Worm (Caenorhabditis elegans): Measurements from ENCODE around the gene flr-4.

flr-4 gene

ce11 chrX:15081486-15081885 is 7.7 kb upstream of the flr-4 start:
- TF ChIP-seq elt-3 (tag; optimal IDR thresholded peaks at IDR 0.05) (peak in 2 of 6 experiments; percentile 42 to 86), unc-130 (tag; optimal IDR thresholded peaks at IDR 0.05) (peak; percentile 37), tbx-2 (tag; optimal IDR thresholded peaks at IDR 0.05) (peak; percentile 47), mdl-1 (tag; optimal IDR thresholded peaks at IDR 0.05) (peak in 1 of 2 experiments; percentile 48), F16B12.6 (tag; optimal IDR thresholded peaks at IDR 0.05) (no peak), xbp-1 (tag; optimal IDR thresholded peaks at IDR 0.05) (no peak), mef-2 (tag; optimal IDR thresholded peaks at IDR 0.05) (no peak), nhr-19 (GFP tag; conservative IDR thresholded peaks at IDR 0.05) (peak; percentile 51), lin-35 (GFP tag; optimal IDR thresholded peaks at IDR 0.05) (peak in 1 of 2 experiments; percentile 32), fkh-10 (GFP tag; optimal IDR thresholded peaks at IDR 0.05) (no peak), grh-1 (GFP tag; IDR thresholded peaks at IDR 0.05) (no peak), nhr-20 (tag; optimal IDR thresholded peaks at IDR 0.05) (peak; percentile 88), snu-23 (GFP tag; optimal IDR thresholded peaks at IDR 0.05) (peak; percentile 46), hlh-4 (tag; optimal IDR thresholded peaks at IDR 0.05) (no peak), snpc-4 (tag; optimal IDR thresholded peaks at IDR 0.05) (no peak), blmp-1 (tag; optimal IDR thresholded peaks at IDR 0.05) (peak; percentile 79)

ce11 chrX:15083795-15084194 is 5.4 kb upstream of the flr-4 start, which contains the start of gene H40L08.1:
TSS of gene H40L08.1 (minus strand) at chrX:15084086.
- no peak for TF ChIP-seq ces-1 (GFP tag; optimal IDR thresholded peaks at IDR 0.05)
- peak; percentile 60 for TF ChIP-seq nhr-85 (tag)
- peak; percentile 78 for TF ChIP-seq xbp-1 (tag; optimal IDR thresholded peaks at IDR 0.05)
- peak; percentile 30 for TF ChIP-seq nhr-47 (tag; optimal IDR thresholded peaks at IDR 0.05)
- peak; percentile 22 for TF ChIP-seq nhr-20 (tag; optimal IDR thresholded peaks at IDR 0.05)
- TF ChIP-seq lsy-2 (tag; optimal IDR thresholded peaks at IDR 0.05) = peak in 1 of 2 experiments; percentile 44
- TF ChIP-seq dpl-1 (GFP tag; optimal IDR thresholded peaks at IDR 0.05) = peak in 1 of 3 experiments; percentile 18
- no peak for TF ChIP-seq sox-4 (tag; optimal IDR thresholded peaks at IDR 0.05)
- TF ChIP-seq elt-2 (tag; optimal IDR thresholded peaks at IDR 0.05) = no peak
- peak; percentile 1 to 50 for TF ChIP-seq lin-35 (GFP tag; optimal IDR thresholded peaks at IDR 0.05)
- peak; percentile 19 for TF ChIP-seq swsn-7 (tag; optimal IDR thresholded peaks at IDR 0.05)
- peak; percentile 22 for TF ChIP-seq rnt-1 (tag; optimal IDR thresholded peaks at IDR 0.05)
- no peak for TF ChIP-seq nhr-90 (tag; optimal IDR thresholded peaks at IDR 0.05; ENCODE audit: poor library complexity)
- TF ChIP-seq sup-37 (GFP tag; optimal IDR thresholded peaks at IDR 0.05) = no peak
- no peak for TF ChIP-seq lin-14 (GFP tag; optimal IDR thresholded peaks at IDR 0.05)
- no peak for TF ChIP-seq aly-2 (tag; optimal IDR thresholded peaks at IDR 0.05)
- TF ChIP-seq nhr-71 (tag; optimal IDR thresholded peaks at IDR 0.05) = peak; percentile 25
- TF ChIP-seq unc-30 (tag; optimal IDR thresholded peaks at IDR 0.05) = no peak
- TF ChIP-seq zag-1 (tag; optimal IDR thresholded peaks at IDR 0.05) = no peak
- no peak for TF ChIP-seq hpl-2 (GFP tag; optimal IDR thresholded peaks at IDR 0.05)
- no peak for TF ChIP-seq fkh-10 (GFP tag; optimal IDR thresholded peaks at IDR 0.05)
- TF ChIP-seq nhr-84 (tag; optimal IDR thresholded peaks at IDR 0.05) = no peak
- TF ChIP-seq isw-1 (GFP tag; IDR thresholded peaks at IDR 0.05) = no peak
- no peak for TF ChIP-seq nhr-237 (tag; optimal IDR thresholded peaks at IDR 0.05)
- TF ChIP-seq nhr-76 (tag; optimal IDR thresholded peaks at IDR 0.05) = no peak
- no peak for TF ChIP-seq egl-27 (tag; optimal IDR thresholded peaks at IDR 0.05)
- peak; percentile 2 for TF ChIP-seq tbx-2 (tag; optimal IDR thresholded peaks at IDR 0.05)
- no peak for TF ChIP-seq Y116A8C.19 (tag; optimal IDR thresholded peaks at IDR 0.05; ENCODE audit: borderline replicate concordance)
- no peak for TF ChIP-seq ceh-90 (tag; optimal IDR thresholded peaks at IDR 0.05)
- no peak for TF ChIP-seq ztf-11 (tag; optimal IDR thresholded peaks at IDR 0.05)
- TF ChIP-seq unc-130 (tag; optimal IDR thresholded peaks at IDR 0.05) = no peak
- no peak for TF ChIP-seq lin-39 (tag; optimal IDR thresholded peaks at IDR 0.05)
- TF ChIP-seq ceh-82 (tag; optimal IDR thresholded peaks at IDR 0.05) = peak in 1 of 3 experiments; percentile 29
- no peak for TF ChIP-seq lir-3 (tag; optimal IDR thresholded peaks at IDR 0.05; ENCODE audit: poor library complexity)
- no peak for TF ChIP-seq zip-4 (GFP tag; optimal IDR thresholded peaks at IDR 0.05)
- peak; percentile 40 for TF ChIP-seq snu-23 (GFP tag; optimal IDR thresholded peaks at IDR 0.05)
- TF ChIP-seq skn-1 (tag; optimal IDR thresholded peaks at IDR 0.05) = no peak
- peak; percentile 8 for TF ChIP-seq mep-1 (tag; optimal IDR thresholded peaks at IDR 0.05)
- TF ChIP-seq nhr-28 (tag; optimal IDR thresholded peaks at IDR 0.05) = no peak
- TF ChIP-seq elt-3 (tag; optimal IDR thresholded peaks at IDR 0.05) = no peak
- TF ChIP-seq nhr-12 (tag; optimal IDR thresholded peaks at IDR 0.05) = no peak
- TF ChIP-seq mdl-1 (tag; optimal IDR thresholded peaks at IDR 0.05) = no peak
- TF ChIP-seq snpc-4 (tag; optimal IDR thresholded peaks at IDR 0.05) = peak; percentile 1
- TF ChIP-seq blmp-1 (tag; optimal IDR thresholded peaks at IDR 0.05) = no peak

Measured in whole organism, L1 larva.